Worm (Caenorhabditis elegans): ENCODE measurements around the gene paml-1.

Gene paml-1

DNA sequence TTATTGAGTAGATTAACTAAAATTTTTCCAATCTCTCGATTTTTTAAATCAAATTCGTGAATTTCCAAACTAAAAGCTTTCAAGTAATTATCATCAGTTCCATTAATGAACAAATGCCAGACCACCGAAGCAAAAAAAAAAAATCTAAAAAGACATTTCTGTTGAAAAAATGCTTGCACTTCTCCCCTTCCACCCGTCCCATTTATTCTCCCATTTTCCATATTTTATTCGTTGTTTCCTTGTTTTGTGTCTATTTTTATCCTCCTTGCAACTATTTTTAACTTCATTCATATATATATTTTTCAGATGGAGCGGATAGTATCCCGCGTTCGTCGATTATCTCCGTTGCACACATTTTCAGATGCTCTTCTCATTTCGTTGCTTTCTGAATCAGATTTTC, 45.0 kb downstream of the paml-1 start, which contains the start of gene epac-1:
TSS of gene epac-1 (plus strand) at position 301 of the 400 bp plus-strand sequence.
- TF ChIP-seq zip-8 (tag; optimal IDR thresholded peaks at IDR 0.05) (no peak), sptf-1 (tag; optimal IDR thresholded peaks at IDR 0.05) (no peak)

- no peak for TF ChIP-seq flh-1 (GFP tag; optimal IDR thresholded peaks at IDR 0.05)
Observed at ce11 chrIII:10187840-10188239, 46.0 kb downstream of the paml-1 start.

DNA sequence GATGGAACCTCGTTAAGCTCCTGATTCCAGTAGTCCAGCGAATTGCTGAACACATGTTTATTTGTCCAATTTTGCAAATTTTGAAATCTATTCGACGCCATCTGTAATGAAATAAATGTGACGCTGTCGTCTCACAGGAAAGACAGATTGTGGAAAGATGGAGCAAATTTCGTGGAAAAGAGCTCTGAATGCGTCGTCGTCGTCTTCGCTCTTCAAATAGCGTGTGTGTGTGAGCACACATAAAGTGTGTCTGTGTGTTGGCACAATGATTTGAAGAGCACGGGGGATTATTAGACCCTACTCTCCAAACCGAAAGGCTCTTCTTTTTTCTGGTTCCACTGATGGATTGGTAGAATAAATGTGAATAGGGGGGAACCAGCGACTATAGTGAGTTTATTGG, 47.7 kb downstream of the paml-1 start, which contains the start of gene unc-47:
TSS of gene unc-47 (minus strand) at position 101 of the 400 bp plus-strand sequence.
- no peak for TF ChIP-seq zip-8 (tag; optimal IDR thresholded peaks at IDR 0.05)
- no peak for TF ChIP-seq sem-2 (GFP tag; optimal IDR thresholded peaks at IDR 0.05)
- TF ChIP-seq nhr-28 (tag; optimal IDR thresholded peaks at IDR 0.05): no peak
- TF ChIP-seq lsy-2 (tag; optimal IDR thresholded peaks at IDR 0.05): no peak
- no peak for TF ChIP-seq flh-1 (GFP tag; optimal IDR thresholded peaks at IDR 0.05)
- TF ChIP-seq blmp-1 (tag; optimal IDR thresholded peaks at IDR 0.05): no peak
- TF ChIP-seq mep-1 (tag; optimal IDR thresholded peaks at IDR 0.05): no peak
- TF ChIP-seq cnd-1 (tag; optimal IDR thresholded peaks at IDR 0.05): no peak
- TF ChIP-seq sptf-1 (tag; optimal IDR thresholded peaks at IDR 0.05): no peak
- TF ChIP-seq lin-13 (tag; optimal IDR thresholded peaks at IDR 0.05): no peak
- no peak for TF ChIP-seq ztf-11 (tag; optimal IDR thresholded peaks at IDR 0.05)
- TF ChIP-seq M03D4.4 (tag; optimal IDR thresholded peaks at IDR 0.05): no peak
- TF ChIP-seq ceh-43 (GFP tag; optimal IDR thresholded peaks at IDR 0.05): no peak
- no peak for TF ChIP-seq elt-1 (tag; optimal IDR thresholded peaks at IDR 0.05; ENCODE audit: borderline replicate concordance, insufficient read depth)
- no peak for TF ChIP-seq drap-1 (GFP tag; optimal IDR thresholded peaks at IDR 0.05)
- TF ChIP-seq pha-4 (tag; optimal IDR thresholded peaks at IDR 0.05): no peak
- TF ChIP-seq mab-5 (tag; optimal IDR thresholded peaks at IDR 0.05): no peak
- no peak for TF ChIP-seq nhr-237 (tag; optimal IDR thresholded peaks at IDR 0.05)
- no peak for TF ChIP-seq nhr-76 (tag; optimal IDR thresholded peaks at IDR 0.05)

- TF ChIP-seq nhr-2 (tag; optimal IDR thresholded peaks at IDR 0.05): no peak
- TF ChIP-seq flh-1 (GFP tag; optimal IDR thresholded peaks at IDR 0.05): no peak
Observed at ce11 chrIII:10181868-10182267, 52.0 kb downstream of the paml-1 start.

DNA sequence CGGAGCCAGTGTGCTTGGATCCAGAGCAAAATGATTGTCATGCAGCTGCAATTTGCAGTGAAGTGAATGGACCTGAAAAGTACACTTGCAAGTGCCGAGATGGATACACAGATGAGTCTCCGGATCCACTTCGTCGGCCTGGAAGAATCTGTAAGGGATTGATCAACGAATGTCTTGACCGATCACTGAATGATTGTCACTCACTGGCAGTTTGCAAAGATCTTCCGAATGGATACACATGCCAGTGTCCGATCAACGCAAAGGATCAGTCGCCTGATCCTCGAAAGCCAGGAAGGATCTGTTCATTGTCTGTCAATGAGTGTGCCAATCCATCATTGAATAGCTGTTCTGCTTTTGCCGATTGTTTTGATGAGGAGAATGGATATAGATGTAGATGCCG, 54.4 kb downstream of the paml-1 start:
- TF ChIP-seq lin-13 (tag; optimal IDR thresholded peaks at IDR 0.05) (no peak), drap-1 (GFP tag; optimal IDR thresholded peaks at IDR 0.05) (no peak), mab-5 (tag; optimal IDR thresholded peaks at IDR 0.05) (no peak), nhr-12 (tag; optimal IDR thresholded peaks at IDR 0.05) (no peak), ham-2 (GFP tag; optimal IDR thresholded peaks at IDR 0.05) (no peak)

DNA sequence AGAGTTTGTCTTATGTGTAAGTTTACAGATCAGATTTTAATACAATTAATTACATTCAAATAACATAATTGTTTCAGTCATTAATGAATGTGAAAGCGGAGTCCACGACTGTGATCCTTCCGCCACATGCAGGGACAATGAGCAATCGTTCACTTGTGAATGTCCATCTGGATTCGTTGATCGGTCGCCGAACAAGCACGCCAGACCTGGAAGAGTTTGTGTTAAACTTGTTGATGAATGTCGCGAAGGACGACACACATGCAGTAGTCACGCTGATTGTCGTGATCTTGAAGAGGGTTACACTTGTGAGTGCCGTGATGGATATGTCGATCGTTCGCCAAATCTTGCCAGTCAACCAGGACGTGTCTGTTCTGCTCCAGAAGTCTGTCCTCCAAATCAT, 55.3 kb downstream of the paml-1 start:
- TF ChIP-seq lin-13 (tag; optimal IDR thresholded peaks at IDR 0.05) (no peak), unc-62 (GFP tag; optimal IDR thresholded peaks at IDR 0.05) (no peak), ham-2 (GFP tag; optimal IDR thresholded peaks at IDR 0.05) (no peak), zip-8 (tag; optimal IDR thresholded peaks at IDR 0.05) (no peak), nhr-76 (tag; optimal IDR thresholded peaks at IDR 0.05) (no peak), drap-1 (GFP tag; optimal IDR thresholded peaks at IDR 0.05) (no peak), elt-3 (tag; optimal IDR thresholded peaks at IDR 0.05) (no peak), nhr-2 (tag; optimal IDR thresholded peaks at IDR 0.05) (no peak), cnd-1 (tag; optimal IDR thresholded peaks at IDR 0.05) (no peak), mep-1 (tag; optimal IDR thresholded peaks at IDR 0.05) (no peak), tbx-8 (GFP tag; optimal IDR thresholded peaks at IDR 0.05) (no peak), unc-120 (tag; optimal IDR thresholded peaks at IDR 0.05; ENCODE audit: poor library complexity, severe bottlenecking) (no peak), nhr-28 (tag; optimal IDR thresholded peaks at IDR 0.05) (no peak), mab-5 (tag; optimal IDR thresholded peaks at IDR 0.05) (no peak), nhr-12 (tag; optimal IDR thresholded peaks at IDR 0.05) (no peak), ztf-11 (tag; optimal IDR thresholded peaks at IDR 0.05) (no peak), M03D4.4 (tag; optimal IDR thresholded peaks at IDR 0.05) (no peak), hlh-1 (tag; optimal IDR thresholded peaks at IDR 0.05) (no peak)

All from whole organism, mixed stage, embryonic.